Fruit fly (Drosophila melanogaster) whole organism, embryonic: ENCODE results near the gene CG8300.

Source experiments
- Ada2b ChIP-seq: fragments of 200-800 bp; sonication (Bioruptor generic); IDR thresholded peaks from 2 replicates; pipeline ENCODE4 v1.3.6; 2022; ENCODE audit warnings: missing biosample characterization, missing genetic modification characterization
- B-H2 ChIP-seq: fragments of 200-800 bp; sonication (Bioruptor generic); optimal IDR thresholded peaks from 2 replicates; lab custom pipeline; 2018; ENCODE audit warnings: missing biosample characterization, mild to moderate bottlenecking, missing genetic modification characterization
- CG10431 ChIP-seq: fragments of 200-800 bp; sonication (Bioruptor generic); optimal IDR thresholded peaks from 3 replicates; lab custom pipeline; 2018; ENCODE audit warnings: missing biosample characterization, mild to moderate bottlenecking, missing genetic modification characterization
- CG11504 ChIP-seq: fragments of 200-800 bp; sonication (Bioruptor generic); optimal IDR thresholded peaks from 3 replicates; lab custom pipeline; 2019; ENCODE audit warnings: missing biosample characterization, mild to moderate bottlenecking, missing genetic modification characterization, moderate library complexity
- CG12299 ChIP-seq: fragments of 200-800 bp; sonication (Bioruptor generic); optimal IDR thresholded peaks from 2 replicates; lab custom pipeline; 2018; ENCODE audit warnings: missing biosample characterization, mild to moderate bottlenecking, missing genetic modification characterization
- CG12744 ChIP-seq: fragments of 200-800 bp; sonication (Bioruptor generic); optimal IDR thresholded peaks from 2 replicates; lab custom pipeline; 2016; ENCODE audit warnings: missing biosample characterization, missing genetic modification characterization
- CG13287 ChIP-seq: fragments of 200-800 bp; sonication (Bioruptor generic); IDR thresholded peaks from 2 replicates; pipeline ENCODE4 v1.3.6; 2022; ENCODE audit warnings: missing biosample characterization, missing genetic modification characterization; ENCODE audit not compliant: partially characterized antibody
- CG13894 ChIP-seq: fragments of 200-800 bp; sonication (Bioruptor generic); optimal IDR thresholded peaks from 3 replicates; lab custom pipeline; 2018; ENCODE audit warnings: missing biosample characterization, mild to moderate bottlenecking, missing genetic modification characterization, moderate library complexity
- CG14014 ChIP-seq: fragments of 200-800 bp; sonication (Bioruptor generic); IDR thresholded peaks from 2 replicates; pipeline ENCODE4 v1.3.6; 2022; ENCODE audit warnings: missing biosample characterization, missing genetic modification characterization
- CG15073 ChIP-seq: fragments of 200-800 bp; sonication (Bioruptor generic); optimal IDR thresholded peaks from 2 replicates; lab custom pipeline; 2016; ENCODE audit warnings: missing biosample characterization, missing genetic modification characterization
- CG15479 ChIP-seq: fragments of 200-800 bp; sonication (Bioruptor generic); optimal IDR thresholded peaks from 3 replicates; lab custom pipeline; 2019; ENCODE audit warnings: missing biosample characterization, mild to moderate bottlenecking, missing genetic modification characterization, moderate library complexity
- CG15514 ChIP-seq: fragments of 200-800 bp; sonication (Bioruptor generic); optimal IDR thresholded peaks from 3 replicates; lab custom pipeline; 2017; ENCODE audit warnings: missing biosample characterization, missing genetic modification characterization, mild to moderate bottlenecking, moderate library complexity, missing genetic modification reagents
- CG16813 ChIP-seq: fragments of 200-800 bp; sonication (Bioruptor generic); IDR thresholded peaks from 3 replicates; pipeline ENCODE4 v1.3.6; 2022; ENCODE audit warnings: missing biosample characterization, missing genetic modification characterization; ENCODE audit not compliant: partially characterized antibody
- CG17802 ChIP-seq: fragments of 200-800 bp; sonication (Bioruptor generic); optimal IDR thresholded peaks from 2 replicates; lab custom pipeline; 2018; ENCODE audit warnings: missing biosample characterization, mild to moderate bottlenecking, missing genetic modification characterization, moderate library complexity
- CG18476 ChIP-seq: fragments of 200-800 bp; sonication (Bioruptor generic); optimal IDR thresholded peaks from 2 replicates; lab custom pipeline; 2016; ENCODE audit warnings: missing biosample characterization, mild to moderate bottlenecking, missing genetic modification characterization
- CG30431 ChIP-seq: fragments of 200-800 bp; sonication (Bioruptor generic); optimal IDR thresholded peaks from 2 replicates; lab custom pipeline; 2017; ENCODE audit warnings: missing biosample characterization, missing genetic modification characterization
- CG3065 ChIP-seq: fragments of 200-800 bp; sonication (Bioruptor generic); optimal IDR thresholded peaks from 2 replicates; lab custom pipeline; 2016; ENCODE audit warnings: missing biosample characterization, missing genetic modification characterization
- CG3163 ChIP-seq: fragments of 200-800 bp; sonication (Bioruptor generic); optimal IDR thresholded peaks from 3 replicates; lab custom pipeline; 2016; ENCODE audit warnings: missing biosample characterization, missing genetic modification characterization
- CG3995 ChIP-seq: fragments of 200-800 bp; sonication (Bioruptor generic); optimal IDR thresholded peaks from 3 replicates; lab custom pipeline; 2016; ENCODE audit warnings: missing biosample characterization, missing genetic modification characterization
- CG42726 ChIP-seq: fragments of 200-800 bp; sonication (Bioruptor generic); IDR thresholded peaks from 2 replicates; pipeline ENCODE4 v1.3.6; 2022; ENCODE audit warnings: missing biosample characterization, missing genetic modification characterization; ENCODE audit not compliant: partially characterized antibody
- CG4820 ChIP-seq: fragments of 200-800 bp; sonication (Bioruptor generic); optimal IDR thresholded peaks from 3 replicates; lab custom pipeline; 2016; ENCODE audit warnings: missing biosample characterization, missing genetic modification characterization
- CG9817 ChIP-seq: fragments of 200-800 bp; sonication (Bioruptor generic); optimal IDR thresholded peaks from 2 replicates; lab custom pipeline; 2018; ENCODE audit warnings: missing biosample characterization, mild to moderate bottlenecking, missing genetic modification characterization, moderate library complexity
- Camta ChIP-seq: fragments of 200-800 bp; sonication (Bioruptor generic); optimal IDR thresholded peaks from 2 replicates; lab custom pipeline; 2016; ENCODE audit warnings: missing biosample characterization, missing genetic modification characterization
- Chrac-16 ChIP-seq: fragments of 200-800 bp; sonication (Bioruptor generic); optimal IDR thresholded peaks from 3 replicates; lab custom pipeline; 2016; ENCODE audit warnings: missing biosample characterization, missing genetic modification characterization
- Dfd ChIP-seq, 2 experiments: fragments of >200 bp; optimal IDR thresholded peaks; 2 replicates each; lab custom pipeline; 2017; ENCODE audit warnings: missing biosample characterization in 2 of 2, missing genetic modification characterization in 2 of 2
- Dll ChIP-seq: fragments of 200-800 bp; sonication (Bioruptor generic); IDR thresholded peaks from 4 replicates; pipeline ENCODE4 v1.3.6; 2022; ENCODE audit warnings: missing biosample characterization, missing genetic modification characterization; ENCODE audit not compliant: partially characterized antibody
- Dp ChIP-seq: fragments of 200-800 bp; sonication (Bioruptor generic); optimal IDR thresholded peaks from 2 replicates; lab custom pipeline; 2018; ENCODE audit warnings: missing biosample characterization, mild to moderate bottlenecking, missing genetic modification characterization, moderate library complexity
- Max ChIP-seq: fragments of 200-800 bp; sonication (Bioruptor generic); optimal IDR thresholded peaks from 2 replicates; lab custom pipeline; 2016; ENCODE audit warnings: missing biosample characterization, mild to moderate bottlenecking, missing genetic modification characterization
- Vsx1 ChIP-seq: fragments of 200-800 bp; sonication (Bioruptor generic); optimal IDR thresholded peaks from 2 replicates; lab custom pipeline; 2017; ENCODE audit warnings: missing biosample characterization, mild to moderate bottlenecking, missing genetic modification characterization, missing genetic modification reagents
- ara ChIP-seq: fragments of 200-800 bp; sonication (Bioruptor generic); IDR thresholded peaks from 2 replicates; pipeline ENCODE4 v1.3.6; 2022; ENCODE audit warnings: missing biosample characterization, missing genetic modification characterization
- bigmax ChIP-seq: fragments of 200-800 bp; sonication (Bioruptor generic); optimal IDR thresholded peaks from 2 replicates; lab custom pipeline; 2018; ENCODE audit warnings: missing biosample characterization, mild to moderate bottlenecking, missing genetic modification characterization
- chinmo ChIP-seq: fragments of 200-800 bp; sonication (Bioruptor generic); IDR thresholded peaks from 4 replicates; pipeline ENCODE4 v1.3.6; 2022; ENCODE audit warnings: missing biosample characterization, missing genetic modification characterization; ENCODE audit not compliant: partially characterized antibody
- croc ChIP-seq: fragments of 200-800 bp; sonication (Bioruptor generic); conservative IDR thresholded peaks from 3 replicates; pipeline ENCODE4 v1.3.6; 2022; ENCODE audit warnings: missing biosample characterization, missing genetic modification characterization
- dati ChIP-seq: fragments of 200-800 bp; sonication (Bioruptor generic); IDR thresholded peaks from 2 replicates; pipeline ENCODE4 v1.3.6; 2022; ENCODE audit warnings: missing biosample characterization, missing genetic modification characterization
- dpn ChIP-seq, 2 experiments: fragments of 200-800 bp; sonication (Bioruptor generic); optimal IDR thresholded peaks; 3 replicates each; lab custom pipeline; 2016; ENCODE audit warnings: missing biosample characterization in 2 of 2, missing genetic modification characterization in 2 of 2
- gt ChIP-seq: fragments of 200-800 bp; sonication (Bioruptor generic); IDR thresholded peaks from 2 replicates; pipeline ENCODE4 v1.3.6; 2022; ENCODE audit warnings: missing biosample characterization, missing genetic modification characterization
- hb ChIP-seq: fragments of 200-800 bp; sonication (Bioruptor generic); IDR thresholded peaks from 3 replicates; pipeline ENCODE4 v1.3.6; 2022; ENCODE audit warnings: missing biosample characterization, missing genetic modification characterization; ENCODE audit not compliant: partially characterized antibody
- ken ChIP-seq: fragments of 200-800 bp; sonication (Bioruptor generic); IDR thresholded peaks from 3 replicates; pipeline ENCODE4 v1.3.6; 2022; ENCODE audit warnings: missing biosample characterization, missing genetic modification characterization
- kni ChIP-seq: fragments of 200-800 bp; sonication (Bioruptor generic); optimal IDR thresholded peaks from 3 replicates; lab custom pipeline; 2017; ENCODE audit warnings: mild to moderate bottlenecking, missing biosample characterization, missing genetic modification reagents, missing genetic modification characterization
- lov ChIP-seq, 2 experiments: fragments of 200-800 bp in 1 of 2; fragments of >200 bp in 1 of 2; sonication (Bioruptor generic) in 1 of 2; IDR thresholded peaks in 1 of 2; optimal IDR thresholded peaks in 1 of 2; 2 replicates in 1 of 2; 3 replicates in 1 of 2; pipeline versions ENCODE4 v1.3.6 to Lab custom; 2017 to 2022; ENCODE audit warnings: missing biosample characterization in 1 of 2, missing genetic modification characterization in 1 of 2
- rib ChIP-seq: fragments of 200-800 bp; sonication (Bioruptor generic); IDR thresholded peaks from 2 replicates; pipeline ENCODE4 v1.3.6; 2022; ENCODE audit warnings: missing biosample characterization, missing genetic modification characterization
- sim ChIP-seq: fragments of 200-800 bp; sonication (Bioruptor generic); IDR thresholded peaks from 2 replicates; pipeline ENCODE4 v1.3.6; 2022; ENCODE audit warnings: missing biosample characterization, missing genetic modification characterization
- sob ChIP-seq: fragments of 200-800 bp; sonication (Bioruptor generic); IDR thresholded peaks from 2 replicates; pipeline ENCODE4 v1.3.6; 2022; ENCODE audit warnings: missing biosample characterization, missing genetic modification characterization
- ssp ChIP-seq: fragments of 200-800 bp; sonication (Bioruptor generic); IDR thresholded peaks from 2 replicates; pipeline ENCODE4 v1.3.6; 2022; ENCODE audit warnings: missing biosample characterization, missing genetic modification characterization
- tna ChIP-seq: fragments of 200-800 bp; sonication (Bioruptor generic); IDR thresholded peaks from 2 replicates; pipeline ENCODE4 v1.3.6; 2022; ENCODE audit warnings: missing biosample characterization, missing genetic modification characterization; ENCODE audit not compliant: partially characterized antibody
- trh ChIP-seq: fragments of 200-800 bp; sonication (Bioruptor generic); optimal IDR thresholded peaks from 2 replicates; lab custom pipeline; 2016; ENCODE audit warnings: missing biosample characterization, missing genetic modification characterization
- ttk ChIP-seq: fragments of 200-800 bp; sonication (Bioruptor generic); IDR thresholded peaks from 2 replicates; pipeline ENCODE4 v2.1.2; 2022; ENCODE audit warnings: missing biosample characterization, missing genetic modification characterization
- twi ChIP-seq: fragments of 200-800 bp; optimal IDR thresholded peaks from 2 replicates; lab custom pipeline; 2019; ENCODE audit warnings: missing biosample characterization, mild to moderate bottlenecking, missing genetic modification characterization, moderate library complexity
- vvl ChIP-seq: fragments of 200-800 bp; sonication (Bioruptor generic); IDR thresholded peaks from 2 replicates; pipeline ENCODE4 v1.3.6; 2022; ENCODE audit warnings: missing biosample characterization, missing genetic modification characterization

The CG8300 gene

dm6 chrX:7096495-7096995 lies 8.1 kb upstream of the CG8300 start:
- TF ChIP-seq trh (GFP tag; lab: Kevin White, UChicago) = peak; percentile 1
- TF ChIP-seq CG42726 = no peak
- peak; percentile 73; the same call in 2 of the 3 replicates for TF ChIP-seq ken
- TF ChIP-seq sim (GFP tag; lab: Robert Waterston, UW) = no peak
- peak; percentile 23 for TF ChIP-seq CG3995 (GFP tag; lab: Kevin White, UChicago)
- TF ChIP-seq Ada2b = peak; percentile 64; the same call in 1 of the 2 replicates
- TF ChIP-seq kni = peak; percentile 25
- TF ChIP-seq Chrac-16 = peak; percentile 75
- TF ChIP-seq gt (GFP tag; lab: Robert Waterston, UW) = no peak
- TF ChIP-seq ttk = peak; percentile 61
- TF ChIP-seq rib = peak; percentile 30; the same call in 1 of the 2 replicates
- no peak for TF ChIP-seq CG3065 (GFP tag; lab: Kevin White, UChicago)
- no peak for TF ChIP-seq Dp (GFP tag; lab: Kevin White, UChicago)
- TF ChIP-seq CG17802 = peak; percentile 34
- TF ChIP-seq CG14014 (GFP tag; lab: Robert Waterston, UW) = peak; percentile 84
- TF ChIP-seq CG15073 = peak; percentile 93
- peak; percentile 79 for TF ChIP-seq sob (GFP tag; lab: Robert Waterston, UW)
- peak; percentile 79 for TF ChIP-seq dpn (GFP tag; optimal IDR thresholded peaks at IDR 0.05; lab: Kevin White, UChicago)
- TF ChIP-seq CG15479 (GFP tag; lab: Kevin White, UChicago) = peak; percentile 80
- TF ChIP-seq bigmax (GFP tag; lab: Kevin White, UChicago) = no peak
- TF ChIP-seq Dll (GFP tag; lab: Robert Waterston, UW) = no peak
- peak; percentile 54 for TF ChIP-seq CG4820 (GFP tag; lab: Kevin White, UChicago)
- TF ChIP-seq CG9817 (tag; lab: Kevin White, UChicago) = peak; percentile 83
- peak; percentile 75 for TF ChIP-seq CG15514
- peak; percentile 51 for TF ChIP-seq ara
- TF ChIP-seq vvl = peak; percentile 76
- TF ChIP-seq CG12299 (tag; lab: Kevin White, UChicago) = peak; percentile 75
- peak; percentile 61; the same call in 2 of the 3 replicates for TF ChIP-seq croc (GFP tag; lab: Robert Waterston, UW)
- peak; percentile 77 for TF ChIP-seq CG13894
- peak; percentile 72 for TF ChIP-seq CG30431
- no peak for TF ChIP-seq CG13287 (GFP tag; lab: Robert Waterston, UW)
- TF ChIP-seq Vsx1 = peak; percentile 26
- no peak for TF ChIP-seq tna
- peak; percentile 57 for TF ChIP-seq B-H2 (GFP tag; lab: Kevin White, UChicago)
- TF ChIP-seq lov (optimal IDR thresholded peaks at IDR 0.05; lab: Kevin White, UChicago) = no peak
- TF ChIP-seq lov (GFP tag; IDR thresholded peaks at IDR 0.05; lab: Robert Waterston, UW) = 0 out of 3 replicates have a peak, but pooled peaks have one; percentile 23
- TF ChIP-seq Camta (GFP tag; lab: Kevin White, UChicago) = peak; percentile 70
- peak; percentile 86 for TF ChIP-seq twi
- no peak for TF ChIP-seq chinmo
- TF ChIP-seq Dfd (GFP tag; optimal IDR thresholded peaks at IDR 0.05; lab: Kevin White, UChicago) = no peak
- peak; percentile 6 for TF ChIP-seq CG10431 (GFP tag; lab: Kevin White, UChicago)
- TF ChIP-seq CG18476 (GFP tag; lab: Kevin White, UChicago) = peak; percentile 36
- TF ChIP-seq hb (GFP tag; lab: Robert Waterston, UW) = no peak
- peak; percentile 47 for TF ChIP-seq CG12744
- TF ChIP-seq ssp = peak; percentile 56
- TF ChIP-seq Max (GFP tag; lab: Kevin White, UChicago) = peak; percentile 57
- TF ChIP-seq CG11504 (tag; lab: Kevin White, UChicago) = peak; percentile 90
- no peak for TF ChIP-seq CG16813 (GFP tag; lab: Robert Waterston, UW)
- TF ChIP-seq CG3163 (GFP tag; lab: Kevin White, UChicago) = peak; percentile 24
- 0 out of 2 replicates have a peak, but pooled peaks have one; percentile 19 for TF ChIP-seq dati (GFP tag; lab: Robert Waterston, UW)
